Fruit fly (Drosophila melanogaster): ENCODE measurements around the gene nkd.
A peak's percentile ranks its signal among the peaks of the same experiment; 100 is the strongest.

nkd gene

DNA sequence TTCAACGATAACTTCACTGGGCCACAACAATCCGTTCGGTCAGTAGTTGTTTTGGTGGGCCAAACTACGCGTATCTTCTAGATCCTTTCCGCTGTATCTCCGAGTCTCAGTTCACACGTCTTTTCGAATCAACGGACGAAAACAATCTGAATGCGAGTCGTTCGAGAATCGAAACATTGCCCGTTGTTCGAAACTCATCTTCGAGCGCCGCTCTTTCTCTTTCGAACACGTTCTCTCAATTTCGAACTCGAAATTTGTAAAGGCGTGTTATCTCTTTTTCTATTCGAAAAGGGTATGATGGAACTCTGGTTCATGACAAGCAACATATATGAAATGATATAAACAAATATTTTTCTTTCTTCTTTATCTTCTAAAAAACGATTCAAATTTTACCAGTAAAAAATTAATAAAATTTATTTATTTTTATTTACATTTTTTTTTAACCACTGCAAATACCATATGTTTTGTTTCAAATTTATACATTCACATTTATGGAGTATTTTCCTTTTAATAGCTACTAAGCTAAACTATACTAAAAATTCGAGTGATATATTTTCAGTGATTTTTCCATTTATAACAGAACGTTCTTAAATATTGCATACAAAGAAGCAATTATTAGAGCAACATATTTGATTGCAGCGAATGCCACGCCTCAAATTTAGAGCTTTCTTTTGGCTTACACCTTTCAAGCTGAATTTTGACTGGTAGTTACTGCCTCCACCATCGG is at the start of gene nkd:
Gene nkd (minus strand): TSS at position 151 of the 727 bp plus-strand sequence.
- TF ChIP-seq noc (tag; optimal IDR thresholded peaks at IDR 0.05) = no peak

DNA sequence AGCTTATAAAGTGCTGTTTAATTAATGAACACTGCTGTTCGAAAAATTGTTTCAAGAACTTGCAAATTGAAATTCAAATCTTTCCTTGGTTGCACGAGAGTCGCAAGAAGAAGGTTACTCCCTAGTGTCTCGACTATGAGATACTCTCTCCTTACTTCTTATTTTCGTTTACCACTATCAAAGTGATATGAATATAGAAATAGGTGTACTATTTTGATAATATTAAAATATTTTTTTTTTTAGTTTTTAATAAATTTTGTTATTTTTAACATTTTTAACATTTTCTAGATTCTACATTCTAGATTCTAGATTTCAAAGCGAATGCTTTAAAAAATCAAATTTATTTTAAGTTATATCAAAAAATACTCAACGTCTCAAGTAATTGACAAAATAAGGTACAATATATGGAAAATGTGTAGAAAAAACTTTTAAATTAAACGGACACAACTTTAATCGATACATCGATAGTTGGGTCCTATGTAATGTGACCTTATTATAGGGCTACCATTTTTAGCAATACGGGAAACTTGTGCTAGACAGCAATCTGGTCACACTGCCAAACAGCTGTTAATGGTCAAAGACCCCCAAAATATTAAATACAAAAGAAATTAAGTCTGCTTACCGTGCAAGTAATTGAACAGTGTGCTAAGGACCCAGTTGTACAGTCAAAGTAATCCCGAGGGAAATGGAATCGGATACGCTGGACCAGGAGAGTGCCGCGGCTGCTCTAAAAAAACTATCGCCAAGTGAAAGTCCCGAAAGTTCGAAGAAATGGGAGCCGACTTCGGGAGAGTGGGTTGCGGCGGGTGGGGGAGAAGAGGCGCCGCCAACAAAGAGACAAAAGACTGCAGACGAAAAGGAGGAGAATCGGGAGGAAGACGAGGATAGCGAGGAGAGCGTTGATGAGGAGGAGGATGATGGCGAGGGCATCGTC is 47.1 kb upstream of the nkd start, which contains the start of gene MESR6:
Gene MESR6 (plus strand): TSS at position 546 of the 934 bp plus-strand sequence.
- no peak for TF ChIP-seq noc (tag; optimal IDR thresholded peaks at IDR 0.05)

DNA sequence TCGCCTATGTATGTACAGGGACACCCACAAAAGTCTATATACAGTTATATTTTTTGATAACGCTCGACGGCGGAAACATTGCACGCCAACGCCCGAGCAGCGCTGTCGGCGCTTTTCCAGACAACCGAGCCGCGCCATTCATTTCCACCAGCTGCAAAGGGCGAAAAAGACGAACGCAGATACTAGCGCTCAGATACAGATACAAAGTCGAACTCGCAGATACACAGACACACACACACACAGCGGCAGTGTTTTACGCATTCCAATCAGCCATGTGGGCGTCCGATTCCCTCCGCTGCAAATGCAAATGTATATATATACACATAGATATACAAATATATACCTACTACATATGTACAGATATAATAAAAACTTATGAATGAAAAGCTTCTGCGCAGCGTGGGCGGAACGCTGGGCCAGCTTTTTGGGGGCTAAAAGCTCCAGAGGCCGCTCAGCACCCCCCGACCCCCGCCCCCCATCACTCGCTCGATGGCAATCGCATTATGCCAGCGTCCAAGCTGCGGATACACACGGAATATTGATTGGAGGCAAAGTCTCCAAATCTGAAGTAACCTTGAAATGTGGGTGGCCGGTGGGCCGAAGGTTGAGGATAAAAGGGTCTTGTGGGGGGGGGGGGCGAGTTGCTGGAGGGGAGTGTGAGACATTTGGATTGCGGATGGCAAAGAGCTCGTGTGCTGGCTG is 46.3 kb upstream of the nkd start:
- no peak for TF ChIP-seq noc (tag; optimal IDR thresholded peaks at IDR 0.05)

DNA sequence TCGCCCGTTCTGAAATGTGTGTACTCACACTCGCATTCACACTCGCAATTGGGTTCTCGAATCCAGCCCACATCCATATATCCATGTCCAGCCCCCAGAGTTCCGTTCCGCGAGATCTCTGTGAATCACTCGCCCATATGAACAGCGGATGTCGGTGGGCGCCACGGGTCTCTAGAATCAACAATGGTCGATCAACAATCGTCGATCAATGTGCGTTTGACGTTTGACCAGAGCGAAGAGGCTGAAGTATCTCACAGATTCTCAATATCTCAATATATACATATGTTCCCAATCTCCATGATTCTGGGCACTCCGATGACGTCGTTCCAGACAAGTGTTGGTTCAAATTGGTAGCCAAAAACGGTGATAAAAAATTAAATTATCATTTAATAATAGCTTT is 43.9 kb upstream of the nkd start:
- TF ChIP-seq noc (tag; optimal IDR thresholded peaks at IDR 0.05) = no peak

DNA sequence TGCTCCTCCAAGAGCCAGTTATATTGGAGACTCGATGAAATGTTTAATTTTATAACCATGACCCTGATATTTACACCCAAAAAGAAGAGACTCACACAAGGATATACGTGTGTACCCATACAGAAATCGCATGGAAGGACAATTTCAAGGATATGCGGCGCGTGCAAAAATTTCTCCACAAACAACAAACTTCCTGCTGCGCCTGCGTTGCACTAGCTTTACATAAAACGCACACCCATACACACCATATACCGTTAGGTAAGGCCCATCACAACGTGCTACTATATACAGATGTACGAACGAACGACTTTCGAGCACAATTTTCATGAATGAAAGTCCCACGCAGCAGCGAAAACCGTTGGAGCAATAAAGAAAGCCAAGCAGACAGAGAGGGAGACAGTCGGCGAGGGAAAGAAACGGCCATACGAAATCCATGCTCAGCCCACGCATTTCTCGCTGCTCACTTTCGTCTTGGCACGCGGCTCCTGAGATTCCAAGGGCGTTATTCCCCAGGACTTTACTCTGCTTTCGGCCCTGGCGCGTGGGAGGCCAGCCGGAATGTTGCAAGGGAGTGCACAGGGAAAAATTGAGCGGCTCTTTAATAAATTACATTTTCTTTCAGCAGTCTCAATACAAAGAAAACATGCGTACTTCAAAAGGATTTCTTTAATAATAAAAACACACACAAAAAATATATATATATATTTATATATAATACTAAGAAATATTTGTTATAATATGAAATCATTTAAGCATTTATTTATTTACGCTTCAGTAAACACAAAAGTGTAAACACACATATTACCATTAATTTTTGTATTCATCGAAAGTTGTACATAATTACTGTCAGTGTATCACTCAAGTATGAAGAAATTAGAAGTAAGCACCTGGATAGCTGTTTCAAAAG is 42.4 kb upstream of the nkd start:
- TF ChIP-seq noc (tag; optimal IDR thresholded peaks at IDR 0.05) = no peak

DNA sequence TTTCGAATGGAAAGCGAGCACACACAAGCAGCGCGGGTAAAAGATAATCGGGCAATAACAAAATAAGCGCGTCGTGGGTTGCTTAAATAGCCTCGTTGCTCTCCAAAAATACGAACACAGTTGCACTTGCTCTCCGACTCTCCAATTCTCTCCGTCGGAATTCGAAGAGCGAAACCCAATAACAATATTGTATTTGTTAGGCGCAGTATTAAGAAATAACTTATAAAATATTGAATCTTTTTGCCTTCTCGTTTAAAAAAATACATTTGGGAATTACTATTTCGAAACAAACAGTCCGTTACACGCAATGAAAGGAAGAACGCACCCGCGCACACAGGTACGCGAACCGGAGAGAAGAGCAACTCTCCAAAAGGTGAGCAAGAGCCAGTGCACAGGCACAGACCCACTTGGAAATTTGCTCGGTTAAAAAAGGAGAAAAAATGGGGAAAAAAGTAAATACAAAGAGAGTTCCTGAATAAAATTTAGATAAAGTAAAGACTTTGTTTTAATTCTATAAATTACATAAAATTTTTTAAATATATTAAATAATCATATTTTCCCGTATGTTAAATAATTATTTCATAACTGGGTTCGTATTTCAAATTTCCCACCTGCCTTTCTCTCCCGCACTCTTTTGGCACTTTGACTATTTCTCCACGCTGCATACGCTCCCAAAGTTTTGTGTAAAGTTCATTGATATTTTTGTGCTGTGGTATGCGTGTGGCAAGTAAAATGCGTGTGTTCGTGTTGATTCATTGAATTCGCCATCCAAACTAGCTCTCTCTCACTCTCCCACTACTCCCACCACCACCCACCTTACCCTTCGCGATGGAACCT is 41.3 kb upstream of the nkd start, which contains the start of gene Mkp3:
Gene Mkp3 (minus strand): TSS at position 63 of the 837 bp plus-strand sequence.
- TF ChIP-seq noc (tag; optimal IDR thresholded peaks at IDR 0.05) = peak; percentile 93

DNA sequence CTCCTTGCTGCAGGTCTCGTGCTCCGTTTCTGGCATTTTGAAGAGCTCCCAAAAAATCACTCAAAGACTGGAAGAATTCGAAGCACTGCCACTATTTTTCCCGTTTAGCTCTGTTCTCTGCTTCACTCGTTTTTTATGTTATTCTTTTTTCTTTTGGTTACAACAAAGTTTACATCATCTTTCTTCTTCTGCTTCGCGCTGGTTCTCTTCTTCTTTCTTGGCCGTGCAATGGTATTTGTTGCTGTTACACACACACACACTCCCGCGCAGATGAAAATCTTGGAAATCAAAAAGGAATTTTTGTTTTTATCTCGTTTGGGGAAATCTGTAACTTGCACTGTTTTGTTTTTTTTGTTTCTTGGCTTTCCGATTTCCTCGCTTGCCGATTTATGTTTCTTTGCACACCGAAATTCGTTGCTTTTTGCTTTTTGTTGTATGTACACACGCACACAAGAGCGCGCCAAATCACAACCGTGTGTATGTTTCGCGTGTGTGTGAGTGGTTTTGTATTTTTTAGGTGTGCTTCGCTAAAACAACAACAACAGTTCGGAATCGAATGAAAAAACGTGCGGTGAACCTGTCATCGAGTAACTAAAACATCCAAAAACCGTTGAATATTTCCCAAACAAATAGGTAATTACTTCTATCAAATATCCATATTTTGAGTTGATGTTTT is 40.6 kb upstream of the nkd start:
- peak; percentile 8 for TF ChIP-seq noc (tag; optimal IDR thresholded peaks at IDR 0.05)

DNA sequence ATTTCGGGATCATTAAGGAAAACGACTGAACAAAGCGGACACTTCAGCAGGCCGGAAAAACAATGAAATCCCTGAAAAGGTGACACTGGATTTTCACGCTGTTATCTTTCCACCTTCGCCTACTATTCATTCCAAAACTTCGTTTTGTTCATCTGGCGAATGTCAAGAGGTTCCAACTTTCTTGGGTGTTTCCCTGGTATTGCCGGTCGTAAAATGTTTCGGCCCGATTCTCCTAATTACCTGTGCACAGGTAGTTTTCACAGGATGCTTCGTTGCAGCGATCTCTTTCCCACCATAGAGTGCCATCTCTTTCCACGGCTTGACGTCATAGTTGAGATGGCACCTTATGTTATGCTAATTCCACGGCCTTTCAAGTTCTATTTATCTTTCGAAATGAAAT is 37.9 kb upstream of the nkd start:
- TF ChIP-seq noc (tag; optimal IDR thresholded peaks at IDR 0.05) = no peak

DNA sequence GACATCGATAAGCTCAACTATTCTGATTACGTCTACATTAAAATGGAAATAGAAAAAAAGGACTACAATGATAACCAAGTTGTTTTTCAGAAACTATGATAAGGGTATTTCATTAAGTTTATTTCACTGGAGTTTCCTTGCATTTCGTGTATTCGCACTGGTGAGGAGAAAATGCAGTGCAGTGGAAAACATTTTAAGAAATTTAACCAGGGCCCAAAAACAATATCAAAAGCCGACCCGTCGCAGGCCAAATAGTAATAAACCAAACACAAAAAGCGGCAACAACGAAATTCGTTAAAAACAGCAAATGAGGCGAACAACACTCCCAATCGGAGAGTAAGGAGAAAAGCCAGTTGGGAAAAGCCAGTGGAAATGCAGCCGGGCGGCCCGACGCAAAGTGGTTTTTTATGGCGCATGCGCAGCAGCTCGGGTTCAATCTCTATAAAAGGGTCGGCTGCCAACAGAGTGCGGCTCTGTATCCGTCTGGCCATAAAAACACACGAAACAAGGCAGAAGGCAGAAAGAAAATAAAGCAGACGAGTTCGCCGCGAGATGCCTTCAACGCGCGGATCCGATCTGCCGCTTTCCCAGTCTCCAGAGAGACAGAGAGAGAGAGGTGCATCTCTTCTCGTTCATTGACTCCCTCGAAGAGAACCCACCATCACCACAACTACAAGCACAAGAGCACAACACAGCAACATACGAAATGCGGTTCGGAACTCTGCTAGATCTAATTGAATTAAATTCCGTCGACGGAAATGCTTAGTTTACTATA is 35.9 kb upstream of the nkd start:
- TF ChIP-seq noc (tag; optimal IDR thresholded peaks at IDR 0.05) = no peak

DNA sequence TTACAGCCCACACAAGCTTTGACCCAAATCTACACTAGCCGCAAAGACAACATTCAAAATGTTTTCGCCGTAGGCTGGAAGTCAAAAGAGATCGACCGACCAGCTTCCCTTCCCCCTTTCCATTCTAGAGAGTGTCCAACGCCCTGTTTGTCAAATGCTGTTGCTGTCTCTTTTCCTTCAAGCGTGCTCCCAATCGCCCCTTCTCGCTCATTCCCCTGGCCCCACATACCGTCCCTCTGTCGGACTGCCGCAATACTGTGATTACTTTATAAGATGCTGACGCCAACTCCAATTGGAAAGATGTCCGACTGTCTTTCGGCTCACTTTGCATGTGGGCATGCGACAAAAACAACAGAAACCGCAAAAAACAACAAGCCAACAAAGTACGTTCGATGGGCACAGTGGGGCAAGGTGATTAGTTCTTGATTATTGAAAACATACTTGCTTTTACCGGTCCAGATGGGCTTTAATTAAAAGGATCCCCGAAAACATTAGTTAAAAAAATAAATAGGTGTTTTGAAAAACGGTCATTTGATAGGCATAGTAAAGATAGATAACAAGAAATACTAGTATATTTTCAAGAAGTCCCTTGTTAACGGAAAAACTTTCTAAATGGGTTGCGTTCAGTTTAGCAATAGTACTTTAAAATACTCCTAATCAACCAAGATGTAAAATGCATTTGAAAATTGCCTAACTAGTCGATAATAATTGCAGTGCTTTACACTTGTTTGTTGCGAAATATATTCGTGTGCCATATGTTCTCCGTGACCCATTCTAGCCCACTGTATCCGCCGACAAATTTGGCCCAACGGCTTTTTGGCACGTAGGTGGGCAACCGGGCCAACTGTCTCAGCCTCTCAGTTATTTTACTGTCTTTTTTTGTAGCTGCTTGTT is 34.8 kb upstream of the nkd start:
- peak; percentile 31 for TF ChIP-seq noc (tag; optimal IDR thresholded peaks at IDR 0.05)

DNA sequence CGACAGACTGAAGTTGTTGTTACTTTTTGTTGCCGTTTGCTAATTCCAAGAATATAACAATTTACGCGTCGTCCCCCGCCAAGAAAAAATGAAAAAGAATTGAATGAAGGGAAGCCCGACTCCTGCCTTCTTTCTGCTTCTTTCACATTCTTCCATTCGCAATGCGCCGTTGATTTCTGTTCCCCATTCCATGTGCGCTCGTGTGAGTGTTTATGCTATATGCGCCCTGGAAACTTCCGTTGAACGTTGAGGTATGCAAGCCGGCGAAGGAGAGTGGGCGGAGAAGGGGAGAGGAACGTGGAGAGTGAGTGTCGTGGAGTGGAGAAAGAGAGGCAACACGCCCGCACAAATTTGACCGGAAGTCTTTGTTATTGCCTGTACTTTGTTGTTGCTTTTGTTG is 33.8 kb upstream of the nkd start:
- TF ChIP-seq noc (tag; optimal IDR thresholded peaks at IDR 0.05) = no peak

DNA sequence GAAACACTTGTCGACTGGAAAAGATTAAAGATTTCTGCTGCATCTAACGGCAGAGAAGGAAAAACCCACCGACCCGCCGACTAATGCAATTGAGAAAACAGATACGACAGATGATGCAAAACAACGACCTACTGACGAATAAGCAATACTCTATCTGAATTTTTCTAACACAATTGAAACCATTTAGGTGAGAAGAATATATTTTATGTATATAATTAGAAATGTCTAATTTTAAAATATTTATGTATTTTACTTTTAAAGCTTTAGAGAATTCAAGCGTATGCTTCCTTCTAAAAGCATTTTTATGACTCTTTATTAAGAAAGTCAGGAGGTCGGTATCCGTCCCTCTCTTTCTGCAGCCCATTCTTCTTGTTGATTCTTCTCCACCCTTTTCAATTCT is 33.2 kb upstream of the nkd start:
- no peak for TF ChIP-seq noc (tag; optimal IDR thresholded peaks at IDR 0.05)
